Fruit fly (Drosophila melanogaster): ENCODE results near the gene PPP4R2r.

The PPP4R2r gene

dm6 chrX:10478443-10479368, at the start of gene PPP4R2r, which contains the start of gene CG2887:
Gene PPP4R2r (plus strand): TSS chrX:10478838.
Gene CG2887 (minus strand): TSS chrX:10478493.
- no peak for TF ChIP-seq CG34367 (tag; optimal IDR thresholded peaks at IDR 0.05)
- TF ChIP-seq CG10348 (GFP tag; IDR thresholded peaks at IDR 0.05): no peak
- TF ChIP-seq Ets98B (GFP tag; IDR thresholded peaks at IDR 0.05): no peak; the same call in 1 of the 2 replicates
- no peak for TF ChIP-seq CG13204 (GFP tag; optimal IDR thresholded peaks at IDR 0.05)
- no peak for TF ChIP-seq rn (GFP tag; IDR thresholded peaks at IDR 0.05)
- TF ChIP-seq Pif1B (GFP tag; optimal IDR thresholded peaks at IDR 0.05): peak; percentile 8
- TF ChIP-seq CG17806 (tag; optimal IDR thresholded peaks at IDR 0.05): no peak
- TF ChIP-seq CG8159 (tag; optimal IDR thresholded peaks at IDR 0.05): peak; percentile 2
- TF ChIP-seq EcR (GFP tag; optimal IDR thresholded peaks at IDR 0.05): peak; percentile 25
- TF ChIP-seq Snoo (tag; optimal IDR thresholded peaks at IDR 0.05): no peak
- peak; percentile 12 for TF ChIP-seq CG8301 (tag; optimal IDR thresholded peaks at IDR 0.05)
- no peak for TF ChIP-seq CG15710 (tag; optimal IDR thresholded peaks at IDR 0.05)
- no peak for TF ChIP-seq CG14655 (GFP tag; optimal IDR thresholded peaks at IDR 0.05)
- no peak for TF ChIP-seq CG4496 (GFP tag; IDR thresholded peaks at IDR 0.05)
- no peak for TF ChIP-seq CG12605 (GFP tag; IDR thresholded peaks at IDR 0.05)
- TF ChIP-seq Pif1A (GFP tag; optimal IDR thresholded peaks at IDR 0.05): no peak
- no peak for TF ChIP-seq CG32121 (GFP tag; IDR thresholded peaks at IDR 0.05)
- TF ChIP-seq D1 (tag; optimal IDR thresholded peaks at IDR 0.05): no peak
- no peak for TF ChIP-seq fd96Ca (GFP tag; IDR thresholded peaks at IDR 0.05)
- TF ChIP-seq CG9948 (tag; optimal IDR thresholded peaks at IDR 0.05): no peak
- no peak for TF ChIP-seq gl (tag; optimal IDR thresholded peaks at IDR 0.05)

- TF ChIP-seq CG14655 (GFP tag; optimal IDR thresholded peaks at IDR 0.05) (no peak), CG15710 (tag; optimal IDR thresholded peaks at IDR 0.05) (no peak), CG4496 (GFP tag; IDR thresholded peaks at IDR 0.05) (no peak), EcR (GFP tag; optimal IDR thresholded peaks at IDR 0.05) (no peak), CG32121 (GFP tag; IDR thresholded peaks at IDR 0.05) (no peak), rn (GFP tag; IDR thresholded peaks at IDR 0.05) (no peak), Pif1B (GFP tag; optimal IDR thresholded peaks at IDR 0.05) (no peak)
These were observed 45.9 kb upstream of the PPP4R2r start, which contains the start of gene CG12640 for dm6 chrX:10432712-10433111. Gene CG12640 (minus strand): TSS chrX:10432812.

- TF ChIP-seq CG13204 (GFP tag; optimal IDR thresholded peaks at IDR 0.05) (no peak), Pif1B (GFP tag; optimal IDR thresholded peaks at IDR 0.05) (no peak)
These were observed 23.8 kb upstream of the PPP4R2r start, which contains the start of gene CG32683 for dm6 chrX:10454795-10455194. Gene CG32683 (minus strand): TSS chrX:10454895.

dm6 chrX:10459576-10459975, 19.1 kb upstream of the PPP4R2r start, which contains the start of gene Or9a:
Gene Or9a (minus strand): TSS chrX:10459676.
- no peak for TF ChIP-seq D1 (tag; optimal IDR thresholded peaks at IDR 0.05)
- no peak for TF ChIP-seq Pif1A (GFP tag; optimal IDR thresholded peaks at IDR 0.05)
- no peak for TF ChIP-seq CG4496 (GFP tag; IDR thresholded peaks at IDR 0.05)
- TF ChIP-seq EcR (GFP tag; optimal IDR thresholded peaks at IDR 0.05): no peak
- no peak for TF ChIP-seq CG8159 (tag; optimal IDR thresholded peaks at IDR 0.05)
- TF ChIP-seq Ets98B (GFP tag; IDR thresholded peaks at IDR 0.05): no peak
- TF ChIP-seq CG17806 (tag; optimal IDR thresholded peaks at IDR 0.05): no peak
- no peak for TF ChIP-seq CG32121 (GFP tag; IDR thresholded peaks at IDR 0.05)
- no peak for TF ChIP-seq rn (GFP tag; IDR thresholded peaks at IDR 0.05)
- TF ChIP-seq CG13204 (GFP tag; optimal IDR thresholded peaks at IDR 0.05): no peak
- TF ChIP-seq Snoo (tag; optimal IDR thresholded peaks at IDR 0.05): no peak
- TF ChIP-seq CG14655 (GFP tag; optimal IDR thresholded peaks at IDR 0.05): no peak
- TF ChIP-seq CG15710 (tag; optimal IDR thresholded peaks at IDR 0.05): no peak

- TF ChIP-seq CG8301 (tag; optimal IDR thresholded peaks at IDR 0.05) (no peak), fd96Ca (GFP tag; IDR thresholded peaks at IDR 0.05) (no peak), CG4496 (GFP tag; IDR thresholded peaks at IDR 0.05) (peak; percentile 59; the same call in 2 of the 3 replicates), CG34367 (tag; optimal IDR thresholded peaks at IDR 0.05) (no peak), EcR (GFP tag; optimal IDR thresholded peaks at IDR 0.05) (no peak), CG10348 (GFP tag; IDR thresholded peaks at IDR 0.05) (no peak), Pif1A (GFP tag; optimal IDR thresholded peaks at IDR 0.05) (no peak), CG13204 (GFP tag; optimal IDR thresholded peaks at IDR 0.05) (no peak), CG15710 (tag; optimal IDR thresholded peaks at IDR 0.05) (peak; percentile 33), CG17806 (tag; optimal IDR thresholded peaks at IDR 0.05) (no peak), Pif1B (GFP tag; optimal IDR thresholded peaks at IDR 0.05) (peak; percentile 22), CG32121 (GFP tag; IDR thresholded peaks at IDR 0.05) (no peak), CG14655 (GFP tag; optimal IDR thresholded peaks at IDR 0.05) (no peak), CG8159 (tag; optimal IDR thresholded peaks at IDR 0.05) (no peak), Snoo (tag; optimal IDR thresholded peaks at IDR 0.05) (peak; percentile 19), Ets98B (GFP tag; IDR thresholded peaks at IDR 0.05) (no peak; the same call in 1 of the 2 replicates), rn (GFP tag; IDR thresholded peaks at IDR 0.05) (no peak), CG12605 (GFP tag; IDR thresholded peaks at IDR 0.05) (no peak), D1 (tag; optimal IDR thresholded peaks at IDR 0.05) (no peak), CG9948 (tag; optimal IDR thresholded peaks at IDR 0.05) (no peak), gl (tag; optimal IDR thresholded peaks at IDR 0.05) (no peak)
These were observed 18.0 kb upstream of the PPP4R2r start, which contains the start of gene Neb-cGP for dm6 chrX:10460506-10461114. Gene Neb-cGP (plus strand): TSS chrX:10460736.
